Worm (Caenorhabditis elegans) whole organism, L2 larva: Measurements from ENCODE around the gene sulp-8.

Experiments used
- alr-1 ChIP-seq: fragments of 150-350 bp; optimal IDR thresholded peaks from 2 replicates; lab custom pipeline; 2014; ENCODE audit warnings: missing biosample characterization, missing genetic modification characterization
- lin-39 ChIP-seq: fragments of 150-350 bp; optimal IDR thresholded peaks from 2 replicates; lab custom pipeline; 2014; ENCODE audit warnings: missing biosample characterization, missing genetic modification reagents, missing genetic modification characterization
- sma-9 ChIP-seq, 2 experiments: fragments of 150-350 bp in 1 of 2; sonication (generic microtip) in 1 of 2; optimal IDR thresholded peaks; 2 replicates each; lab custom pipeline; 2014 to 2016; ENCODE audit warnings: missing genetic modification characterization in 2 of 2, mild to moderate bottlenecking in 1 of 2, missing biosample characterization in 1 of 2, missing compliant biosample characterization in 1 of 2, missing genetic modification reagents in 1 of 2, moderate library complexity in 1 of 2

ce11 chrV:9709747-9710146, 36.3 kb upstream of the sulp-8 start, which contains the start of gene tag-120:
- TF ChIP-seq alr-1 (tag; lab: Kevin White, UChicago) (no peak), sma-9 (GFP tag; optimal IDR thresholded peaks at IDR 0.05; lab: Kevin White, UChicago) (no peak), sma-9 (tag; optimal IDR thresholded peaks at IDR 0.05; lab: Kevin White, UChicago) (no peak), lin-39 (no peak)
